Fruit fly (Drosophila melanogaster) whole organism, pupa: Measurements from ENCODE around the gene CG6443.

Experiments
- CG10348 ChIP-seq: fragments of 200-800 bp; sonication (Bioruptor generic); IDR thresholded peaks from 2 replicates; pipeline ENCODE4 v1.3.6; 2022; ENCODE audit warnings: missing biosample characterization, missing genetic modification characterization
- CG17806 ChIP-seq: fragments of 200-800 bp; sonication (Bioruptor generic); optimal IDR thresholded peaks from 2 replicates; lab custom pipeline; 2018; ENCODE audit warnings: missing biosample characterization, mild to moderate bottlenecking, missing genetic modification characterization, moderate library complexity
- CG32121 ChIP-seq: fragments of 200-800 bp; sonication (Bioruptor generic); IDR thresholded peaks from 2 replicates; pipeline ENCODE4 v1.3.6; 2022; ENCODE audit warnings: missing biosample characterization, missing genetic modification characterization
- CG8159 ChIP-seq: fragments of 200-800 bp; sonication (Bioruptor generic); optimal IDR thresholded peaks from 3 replicates; lab custom pipeline; 2018; ENCODE audit warnings: missing biosample characterization, mild to moderate bottlenecking, missing genetic modification characterization, moderate library complexity
- fd96Ca ChIP-seq: fragments of 200-800 bp; sonication (Bioruptor generic); IDR thresholded peaks from 3 replicates; pipeline ENCODE4 v1.3.6; 2022; ENCODE audit warnings: missing biosample characterization, missing genetic modification characterization
- gl ChIP-seq: fragments of 200-800 bp; sonication (Bioruptor generic); optimal IDR thresholded peaks from 2 replicates; lab custom pipeline; 2018; ENCODE audit warnings: missing biosample characterization, mild to moderate bottlenecking, missing genetic modification characterization

- TF ChIP-seq CG17806 (tag; lab: Kevin White, UChicago) (no peak), CG10348 (GFP tag; lab: Robert Waterston, UW) (no peak), fd96Ca (GFP tag; lab: Robert Waterston, UW) (no peak), CG8159 (tag; lab: Kevin White, UChicago) (no peak), gl (tag; lab: Kevin White, UChicago) (no peak), CG32121 (GFP tag; lab: Robert Waterston, UW) (no peak)
Observed at dm6 chr2L:10735923-10736322, 7.1 kb downstream of the CG6443 start, which contains the start of gene Nup107.
